Fruit fly (Drosophila melanogaster): ENCODE results near the gene CG6118.
A peak's percentile ranks its signal among the peaks of the same experiment; 100 is the strongest.

CG6118 gene

DNA sequence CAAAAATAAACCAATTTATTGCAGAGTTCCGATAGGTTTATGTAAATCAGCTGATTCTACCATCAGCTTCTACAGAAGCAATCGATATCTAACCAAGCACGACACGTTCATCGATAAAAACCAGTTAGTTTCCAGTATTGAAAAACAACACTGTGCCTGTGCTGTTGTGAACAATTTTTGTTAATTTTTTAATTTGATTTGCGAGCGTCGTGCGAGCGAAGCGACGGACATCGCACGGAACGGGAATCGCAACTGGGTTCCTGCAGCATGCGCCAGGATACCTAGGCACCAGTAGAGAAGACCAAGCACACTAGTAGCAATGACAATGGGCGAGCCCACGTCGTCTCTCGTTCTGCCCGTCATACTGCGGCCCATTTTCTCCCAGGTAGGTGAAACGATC lies 62.7 kb downstream of the CG6118 start, which contains the start of the genes Ccm3 and CG6136 (continued):
- TF ChIP-seq nau (GFP tag; optimal IDR thresholded peaks at IDR 0.05) (no peak), gcm (GFP tag; optimal IDR thresholded peaks at IDR 0.05) (peak; percentile 27), CG13287 (GFP tag; IDR thresholded peaks at IDR 0.05; ENCODE audit: partially characterized antibody) (peak; percentile 95), maf-S (GFP tag; optimal IDR thresholded peaks at IDR 0.05) (no peak), nom (GFP tag; optimal IDR thresholded peaks at IDR 0.05) (peak; percentile 1), dysf (GFP tag; IDR thresholded peaks at IDR 0.05) (peak; percentile 43; the same call in 2 of the 3 replicates), onecut (GFP tag; IDR thresholded peaks at IDR 0.05) (no peak), CG10366 (GFP tag; IDR thresholded peaks at IDR 0.05) (peak; percentile 23; the same call in 1 of the 2 replicates), Ets97D (GFP tag; optimal IDR thresholded peaks at IDR 0.05) (peak; percentile 76), bab2 (GFP tag; optimal IDR thresholded peaks at IDR 0.05) (peak; percentile 34), CrebB (tag; optimal IDR thresholded peaks at IDR 0.05) (peak; percentile 21), CG9437 (GFP tag; optimal IDR thresholded peaks at IDR 0.05) (peak; percentile 40), CG18764 (GFP tag; optimal IDR thresholded peaks at IDR 0.05) (peak; percentile 10), CG18262 (tag; optimal IDR thresholded peaks at IDR 0.05) (no peak), Hmr (GFP tag; optimal IDR thresholded peaks at IDR 0.05) (peak; percentile 69), ERR (GFP tag; optimal IDR thresholded peaks at IDR 0.05) (peak; percentile 21), CG16813 (GFP tag; IDR thresholded peaks at IDR 0.05; ENCODE audit: partially characterized antibody) (peak; percentile 88), ems (GFP tag; optimal IDR thresholded peaks at IDR 0.05) (no peak), CG4854 (GFP tag; optimal IDR thresholded peaks at IDR 0.05) (peak; percentile 33), CG17568 (GFP tag; optimal IDR thresholded peaks at IDR 0.05) (no peak), CG8478 (optimal IDR thresholded peaks at IDR 0.05) (no peak), Atf3 (GFP tag; optimal IDR thresholded peaks at IDR 0.05) (no peak), Med (GFP tag) (peak; percentile 94), fru (optimal IDR thresholded peaks at IDR 0.05) (no peak), Max (GFP tag; optimal IDR thresholded peaks at IDR 0.05) (peak; percentile 59), pb (GFP tag; optimal IDR thresholded peaks at IDR 0.05) (peak; percentile 23), PHDP (tag; optimal IDR thresholded peaks at IDR 0.05) (peak; percentile 28), ranshi (GFP tag; IDR thresholded peaks at IDR 0.05) (peak; percentile 11; the same call in 1 of the 2 replicates), so (GFP tag; IDR thresholded peaks at IDR 0.05) (no peak), zen2 (GFP tag; IDR thresholded peaks at IDR 0.05; ENCODE audit: partially characterized antibody) (peak; percentile 93), Fer3 (tag; optimal IDR thresholded peaks at IDR 0.05) (peak; percentile 42), CG13775 (GFP tag; optimal IDR thresholded peaks at IDR 0.05) (no peak), ftz-f1 (GFP tag; optimal IDR thresholded peaks at IDR 0.05) (no peak), Xbp1 (GFP tag; optimal IDR thresholded peaks at IDR 0.05) (peak; percentile 43), stc (GFP tag; IDR thresholded peaks at IDR 0.05) (no peak), pros (GFP tag; optimal IDR thresholded peaks at IDR 0.05) (no peak), Camta (GFP tag; optimal IDR thresholded peaks at IDR 0.05) (no peak), CG2120 (GFP tag; optimal IDR thresholded peaks at IDR 0.05) (peak; percentile 72), CG2889 (GFP tag; IDR thresholded peaks at IDR 0.05) (no peak), CG10654 (GFP tag; optimal IDR thresholded peaks at IDR 0.05) (peak; percentile 21), Nf-YB (GFP tag; optimal IDR thresholded peaks at IDR 0.05) (no peak), z (GFP tag; IDR thresholded peaks at IDR 0.05) (no peak), Ptx1 (GFP tag; IDR thresholded peaks at IDR 0.05) (no peak), CG10209 (GFP tag; optimal IDR thresholded peaks at IDR 0.05) (no peak), CG16815 (GFP tag; optimal IDR thresholded peaks at IDR 0.05) (no peak), gsb-n (tag; optimal IDR thresholded peaks at IDR 0.05) (no peak), CG4617 (GFP tag; optimal IDR thresholded peaks at IDR 0.05; ENCODE audit: borderline replicate concordance) (peak; percentile 88), wdn (GFP tag; IDR thresholded peaks at IDR 0.05) (no peak; the same call in 1 of the 2 replicates), CG43689 (GFP tag; IDR thresholded peaks at IDR 0.05) (no peak), E2f1 (GFP tag; IDR thresholded peaks at IDR 0.05) (peak; percentile 56; the same call in 1 of the 2 replicates), kah (GFP tag; optimal IDR thresholded peaks at IDR 0.05) (no peak), Opbp (GFP tag; IDR thresholded peaks at IDR 0.05; ENCODE audit: partially characterized antibody) (peak; percentile 93)

Data from whole organism, embryonic.